Fruit fly (Drosophila melanogaster): ENCODE results near the gene CycH.

CycH gene

dm6 chr3L:21832203-21833160, 10.7 kb downstream of the CycH start, which contains the start of the genes CG7148 and Nopp140 (continued):
- peak; percentile 71 for TF ChIP-seq caup (GFP tag; optimal IDR thresholded peaks at IDR 0.05; ENCODE audit: severe bottlenecking)
- peak; percentile 13; the same call in 1 of the 3 replicates for TF ChIP-seq C15 (GFP tag; IDR thresholded peaks at IDR 0.05)
- TF ChIP-seq CHES-1-like (GFP tag; optimal IDR thresholded peaks at IDR 0.05), result peak; percentile 59
- peak; percentile 66 for TF ChIP-seq chn (GFP tag; optimal IDR thresholded peaks at IDR 0.05)
- peak; percentile 66 for TF ChIP-seq shn (GFP tag; optimal IDR thresholded peaks at IDR 0.05)
- TF ChIP-seq Dref (GFP tag; IDR thresholded peaks at IDR 0.05), result peak; percentile 44
- no peak for TF ChIP-seq sim (GFP tag; IDR thresholded peaks at IDR 0.05)
- TF ChIP-seq CG10321 (GFP tag; IDR thresholded peaks at IDR 0.05), result peak; percentile 46; the same call in 1 of the 2 replicates
- peak; percentile 13 for TF ChIP-seq Mes4 (GFP tag; optimal IDR thresholded peaks at IDR 0.05)
- TF ChIP-seq CG2199 (GFP tag; IDR thresholded peaks at IDR 0.05), result 0 out of 3 replicates have a peak, but pooled peaks have one; percentile 16
- no peak for TF ChIP-seq ap (GFP tag; IDR thresholded peaks at IDR 0.05)
- TF ChIP-seq CG17361 (GFP tag; IDR thresholded peaks at IDR 0.05), result peak; percentile 47; the same call in 1 of the 3 replicates
- peak; percentile 38 for TF ChIP-seq fd96Cb (tag; optimal IDR thresholded peaks at IDR 0.05)
- peak; percentile 76 for TF ChIP-seq chm (GFP tag; IDR thresholded peaks at IDR 0.05)
- peak; percentile 60 for TF ChIP-seq ranshi (GFP tag; IDR thresholded peaks at IDR 0.05)
- TF ChIP-seq HLH4C (GFP tag; IDR thresholded peaks at IDR 0.05; ENCODE audit: partially characterized antibody), result 0 out of 3 replicates have a peak, but pooled peaks have one; percentile 19
- TF ChIP-seq psq (GFP tag; optimal IDR thresholded peaks at IDR 0.05), result no peak
- peak; percentile 66 for TF ChIP-seq Drgx (GFP tag; IDR thresholded peaks at IDR 0.05)
- TF ChIP-seq btn (GFP tag; optimal IDR thresholded peaks at IDR 0.05), result no peak
- peak; percentile 95 for TF ChIP-seq Ets65A (GFP tag)
- peak; percentile 54 for TF ChIP-seq CG13775 (GFP tag; optimal IDR thresholded peaks at IDR 0.05)
- peak; percentile 24; the same call in 1 of the 2 replicates for TF ChIP-seq Adf1 (GFP tag; IDR thresholded peaks at IDR 0.05)
- TF ChIP-seq Nf-YB (GFP tag; optimal IDR thresholded peaks at IDR 0.05), result peak; percentile 7
- peak; percentile 36 for TF ChIP-seq CG15696 (tag; optimal IDR thresholded peaks at IDR 0.05)
- TF ChIP-seq Hr39 (optimal IDR thresholded peaks at IDR 0.05), result no peak
- TF ChIP-seq CG13123 (GFP tag; optimal IDR thresholded peaks at IDR 0.05), result peak; percentile 9
- TF ChIP-seq BEAF-32 (GFP tag; optimal IDR thresholded peaks at IDR 0.05), result peak; percentile 40
- peak; percentile 54 for TF ChIP-seq Mad (GFP tag; optimal IDR thresholded peaks at IDR 0.05)
- no peak for TF ChIP-seq oc (tag; optimal IDR thresholded peaks at IDR 0.05)
- no peak for TF ChIP-seq CG6654 (GFP tag; optimal IDR thresholded peaks at IDR 0.05)
- TF ChIP-seq GATAe (GFP tag; conservative IDR thresholded peaks at IDR 0.05), result no peak
- TF ChIP-seq CG7786 (GFP tag; optimal IDR thresholded peaks at IDR 0.05), result peak; percentile 64
- TF ChIP-seq zf30C (GFP tag; optimal IDR thresholded peaks at IDR 0.05), result no peak
- TF ChIP-seq CG8290 (GFP tag; optimal IDR thresholded peaks at IDR 0.05), result peak; percentile 32
- peak in 1 of 2 experiments; percentile 94 for TF ChIP-seq CG8290 (tag; optimal IDR thresholded peaks at IDR 0.05)
- peak; percentile 54 for TF ChIP-seq fd3F (GFP tag; optimal IDR thresholded peaks at IDR 0.05)
- no peak; the same call in 1 of the 2 replicates for TF ChIP-seq stc (GFP tag; IDR thresholded peaks at IDR 0.05)
- peak; percentile 82 for TF ChIP-seq row (GFP tag; IDR thresholded peaks at IDR 0.05)
- no peak for TF ChIP-seq CG10959 (GFP tag; IDR thresholded peaks at IDR 0.05)
- TF ChIP-seq CG13624 (GFP tag; optimal IDR thresholded peaks at IDR 0.05), result peak; percentile 69
- peak; percentile 63 for TF ChIP-seq Sox102F (GFP tag; optimal IDR thresholded peaks at IDR 0.05)
- peak; percentile 83 for TF ChIP-seq HmgZ (tag; optimal IDR thresholded peaks at IDR 0.05)
- TF ChIP-seq CG31441 (GFP tag; IDR thresholded peaks at IDR 0.05), result peak; percentile 61
- peak; percentile 3; the same call in 1 of the 2 replicates for TF ChIP-seq Ravus (GFP tag; IDR thresholded peaks at IDR 0.05)
- peak; percentile 34 for TF ChIP-seq CG18011 (GFP tag; optimal IDR thresholded peaks at IDR 0.05)
- TF ChIP-seq pita (GFP tag; optimal IDR thresholded peaks at IDR 0.05), result no peak
- TF ChIP-seq Mrtf (GFP tag; IDR thresholded peaks at IDR 0.05), result peak; percentile 40; the same call in 1 of the 3 replicates
- no peak for TF ChIP-seq CG5180 (GFP tag; optimal IDR thresholded peaks at IDR 0.05)
- peak; percentile 63 for TF ChIP-seq schlank (tag; optimal IDR thresholded peaks at IDR 0.05)

All from whole organism, embryonic.